Worm (Caenorhabditis elegans) whole organism, midembryonic: Measurements from ENCODE around the gene luc-7L3.

Experiments used
- klf-2 ChIP-seq: fragments of 200-800 bp; sonication (Bioruptor generic); conservative IDR thresholded peaks from 2 replicates; pipeline ENCODE4 v1.3.6; 2022; ENCODE audit warnings: missing genetic modification reagents, missing genetic modification characterization, missing compliant biosample characterization
- ztf-23 ChIP-seq: fragments of 200-800 bp; sonication (Bioruptor generic); IDR thresholded peaks from 2 replicates; pipeline ENCODE4 v1.3.6; 2022; ENCODE audit warnings: missing genetic modification reagents, missing genetic modification characterization, missing compliant biosample characterization

ce11 chrII:146933-147332 lies 49.1 kb upstream of the luc-7L3 start, which contains the start of gene T25D3.4:
- TF ChIP-seq ztf-23 (no peak), klf-2 (no peak)
